Worm (Caenorhabditis elegans) whole organism, L3 larva: ENCODE measurements around the gene C01G6.4.
A peak's percentile ranks its signal among the peaks of the same experiment; 100 is the strongest.

Experiments used
- R02D3.7 ChIP-seq: fragments of 150-350 bp; optimal IDR thresholded peaks from 2 replicates; lab custom pipeline; 2014; ENCODE audit warnings: missing biosample characterization, missing genetic modification characterization
- ZK546.5 ChIP-seq: sonication (generic microtip); optimal IDR thresholded peaks from 2 replicates; lab custom pipeline; 2017; ENCODE audit warnings: missing biosample characterization, missing genetic modification characterization
- aly-2 ChIP-seq: fragments of 150-350 bp; optimal IDR thresholded peaks from 2 replicates; lab custom pipeline; 2014; ENCODE audit warnings: missing biosample characterization, missing genetic modification characterization
- ama-1 ChIP-seq: fragments of 150-350 bp; optimal IDR thresholded peaks from 2 replicates; lab custom pipeline; 2018
- ceh-16 ChIP-seq: sonication (generic microtip); optimal IDR thresholded peaks from 2 replicates; lab custom pipeline; 2017; ENCODE audit warnings: missing biosample characterization, missing genetic modification characterization
- ceh-28 ChIP-seq: fragments of 150-350 bp; optimal IDR thresholded peaks from 2 replicates; lab custom pipeline; 2014; ENCODE audit warnings: missing biosample characterization, missing genetic modification reagents, missing genetic modification characterization
- ceh-82 ChIP-seq: fragments of 150-350 bp; optimal IDR thresholded peaks from 2 replicates; lab custom pipeline; 2014; ENCODE audit warnings: missing biosample characterization, missing genetic modification characterization
- ceh-9 ChIP-seq: sonication (generic microtip); optimal IDR thresholded peaks from 2 replicates; lab custom pipeline; 2018; ENCODE audit warnings: missing biosample characterization, missing genetic modification characterization
- daf-12 ChIP-seq: fragments of 150-350 bp; optimal IDR thresholded peaks from 2 replicates; lab custom pipeline; 2014; ENCODE audit warnings: missing biosample characterization, missing genetic modification reagents, missing genetic modification characterization
- egl-27 ChIP-seq: sonication (generic microtip); optimal IDR thresholded peaks from 4 replicates; lab custom pipeline; 2017; ENCODE audit warnings: missing biosample characterization, missing genetic modification reagents, missing genetic modification characterization
- egl-5 ChIP-seq: fragments of 150-350 bp; optimal IDR thresholded peaks from 2 replicates; lab custom pipeline; 2017; ENCODE audit warnings: missing biosample characterization, missing genetic modification reagents, missing genetic modification characterization, inconsistent platforms
- elt-1 ChIP-seq: fragments of 150-350 bp; optimal IDR thresholded peaks from 2 replicates; lab custom pipeline; 2014; ENCODE audit warnings: missing biosample characterization, missing genetic modification characterization
- elt-2 ChIP-seq: sonication (generic microtip); optimal IDR thresholded peaks from 2 replicates; lab custom pipeline; 2016; ENCODE audit warnings: missing genetic modification reagents, mild to moderate bottlenecking, missing genetic modification characterization, missing compliant biosample characterization
- elt-3 ChIP-seq, 3 experiments: fragments of 150-350 bp in 1 of 3; sonication (generic microtip) in 2 of 3; optimal IDR thresholded peaks; 2 replicates in 2 of 3; 4 replicates in 1 of 3; lab custom pipeline; 2014 to 2017; ENCODE audit warnings: missing biosample characterization in 3 of 3, missing genetic modification characterization in 3 of 3
- eor-1 ChIP-seq, 2 experiments: fragments of 150-350 bp; optimal IDR thresholded peaks; 2 replicates each; lab custom pipeline; 2014 to 2018; ENCODE audit warnings: missing biosample characterization in 2 of 2, missing genetic modification characterization in 2 of 2
- fkh-10 ChIP-seq: sonication (generic microtip); optimal IDR thresholded peaks from 2 replicates; lab custom pipeline; 2017; ENCODE audit warnings: missing biosample characterization, missing genetic modification reagents, missing genetic modification characterization
- fkh-2 ChIP-seq: fragments of 150-350 bp; optimal IDR thresholded peaks from 2 replicates; lab custom pipeline; 2014; ENCODE audit warnings: missing biosample characterization, missing genetic modification reagents, missing genetic modification characterization
- fos-1 ChIP-seq: fragments of 150-350 bp; optimal IDR thresholded peaks from 2 replicates; lab custom pipeline; 2014; ENCODE audit warnings: missing biosample characterization, missing genetic modification characterization
- hmg-11 ChIP-seq: sonication (generic microtip); optimal IDR thresholded peaks from 2 replicates; lab custom pipeline; 2016; ENCODE audit warnings: missing genetic modification characterization, missing compliant biosample characterization
- jun-1 ChIP-seq: fragments of 150-350 bp; optimal IDR thresholded peaks from 2 replicates; lab custom pipeline; 2014; ENCODE audit warnings: missing biosample characterization, missing genetic modification reagents, missing genetic modification characterization
- lin-15B ChIP-seq: fragments of 150-350 bp; optimal IDR thresholded peaks from 2 replicates; lab custom pipeline; 2014; ENCODE audit warnings: missing biosample characterization, missing genetic modification characterization
- lin-39 ChIP-seq: fragments of 150-350 bp; optimal IDR thresholded peaks from 2 replicates; lab custom pipeline; 2018; ENCODE audit warnings: missing biosample characterization, missing genetic modification reagents, missing genetic modification characterization
- lsy-12 ChIP-seq: sonication (generic microtip); optimal IDR thresholded peaks from 2 replicates; lab custom pipeline; 2016; ENCODE audit warnings: mild to moderate bottlenecking, missing genetic modification characterization, missing compliant biosample characterization
- mdl-1 ChIP-seq: fragments of 150-350 bp; optimal IDR thresholded peaks from 2 replicates; lab custom pipeline; 2014; ENCODE audit warnings: missing biosample characterization, missing genetic modification characterization
- mml-1 ChIP-seq: fragments of 150-350 bp; sonication (generic microtip); optimal IDR thresholded peaks from 3 replicates; lab custom pipeline; 2014; ENCODE audit warnings: missing biosample characterization, missing genetic modification characterization
- nfya-1 ChIP-seq: sonication (generic microtip); optimal IDR thresholded peaks from 2 replicates; lab custom pipeline; 2017; ENCODE audit warnings: missing genetic modification characterization, mild to moderate bottlenecking, missing compliant biosample characterization, antibody characterized with exemption, moderate library complexity; ENCODE audit not compliant: insufficient read depth
- nhr-23 ChIP-seq: fragments of 150-350 bp; optimal IDR thresholded peaks from 2 replicates; lab custom pipeline; 2014; ENCODE audit warnings: missing biosample characterization, missing genetic modification reagents, missing genetic modification characterization
- nhr-237 ChIP-seq: fragments of 150-350 bp; optimal IDR thresholded peaks from 2 replicates; lab custom pipeline; 2014; ENCODE audit warnings: missing biosample characterization, missing genetic modification characterization
- nhr-25 ChIP-seq: sonication (generic microtip); optimal IDR thresholded peaks from 2 replicates; lab custom pipeline; 2017; ENCODE audit warnings: missing biosample characterization, missing genetic modification characterization
- nhr-28 ChIP-seq: fragments of 150-350 bp; optimal IDR thresholded peaks from 2 replicates; lab custom pipeline; 2014; ENCODE audit warnings: missing biosample characterization, missing genetic modification characterization
- nhr-43 ChIP-seq: sonication (generic microtip); optimal IDR thresholded peaks from 2 replicates; lab custom pipeline; 2016; ENCODE audit warnings: mild to moderate bottlenecking, missing genetic modification characterization, missing compliant biosample characterization; ENCODE audit not compliant: poor library complexity, severe bottlenecking
- nhr-67 ChIP-seq: fragments of 150-350 bp; optimal IDR thresholded peaks from 2 replicates; lab custom pipeline; 2014; ENCODE audit warnings: missing biosample characterization, missing genetic modification characterization
- nhr-76 ChIP-seq: fragments of 150-350 bp; sonication (generic microtip); optimal IDR thresholded peaks from 5 replicates; lab custom pipeline; 2014; ENCODE audit warnings: missing biosample characterization, missing genetic modification characterization
- pha-4 ChIP-seq: fragments of 150-350 bp; optimal IDR thresholded peaks from 2 replicates; lab custom pipeline; 2014; ENCODE audit warnings: missing biosample characterization, missing genetic modification reagents, missing genetic modification characterization
- pqm-1 ChIP-seq: fragments of 150-350 bp; optimal IDR thresholded peaks from 2 replicates; lab custom pipeline; 2017; ENCODE audit warnings: missing biosample characterization, missing genetic modification characterization, inconsistent platforms
- sea-2 ChIP-seq: fragments of 150-350 bp; sonication (generic microtip); optimal IDR thresholded peaks from 4 replicates; lab custom pipeline; 2014; ENCODE audit warnings: missing biosample characterization, missing genetic modification reagents, missing genetic modification characterization
- skn-1 ChIP-seq: fragments of 150-350 bp; optimal IDR thresholded peaks from 2 replicates; lab custom pipeline; 2014; ENCODE audit warnings: missing biosample characterization, missing genetic modification characterization
- snpc-4 ChIP-seq: fragments of 150-350 bp; optimal IDR thresholded peaks from 2 replicates; lab custom pipeline; 2014; ENCODE audit warnings: missing biosample characterization, missing genetic modification characterization
- tbx-2 ChIP-seq: sonication (generic microtip); optimal IDR thresholded peaks from 2 replicates; lab custom pipeline; 2016; ENCODE audit warnings: mild to moderate bottlenecking, missing genetic modification characterization, missing compliant biosample characterization
- unc-39 ChIP-seq: sonication (generic microtip); optimal IDR thresholded peaks from 4 replicates; lab custom pipeline; 2017; ENCODE audit warnings: missing biosample characterization, missing genetic modification characterization
- unc-62 ChIP-seq: fragments of 150-350 bp; sonication (generic microtip); optimal IDR thresholded peaks from 4 replicates; lab custom pipeline; 2014; ENCODE audit warnings: missing biosample characterization, missing genetic modification reagents, missing genetic modification characterization
- zag-1 ChIP-seq: fragments of 150-350 bp; optimal IDR thresholded peaks from 2 replicates; lab custom pipeline; 2014; ENCODE audit warnings: missing biosample characterization, missing genetic modification characterization
- ztf-11 ChIP-seq: fragments of 150-350 bp; optimal IDR thresholded peaks from 2 replicates; lab custom pipeline; 2014; ENCODE audit warnings: missing biosample characterization, missing genetic modification characterization

Gene C01G6.4

ce11 chrII:9251529-9251928, 21.3 kb downstream of the C01G6.4 start:
- no peak for TF ChIP-seq mdl-1
- no peak for TF ChIP-seq ceh-28
- TF ChIP-seq nhr-23, result no peak
- no peak for TF ChIP-seq lsy-12 (tag; lab: Kevin White, UChicago)
- no peak for TF ChIP-seq unc-39 (tag; lab: Kevin White, UChicago)
- TF ChIP-seq nhr-25, result peak; percentile 19
- TF ChIP-seq fos-1 (tag; lab: Kevin White, UChicago), result no peak

- TF ChIP-seq pha-4 (no peak), eor-1 (tag; optimal IDR thresholded peaks at IDR 0.05; lab: Kevin White, UChicago) (no peak), elt-1 (tag; lab: Kevin White, UChicago) (no peak), egl-27 (tag; lab: Kevin White, UChicago) (no peak), pqm-1 (tag; lab: Kevin White, UChicago) (no peak), lin-39 (tag; lab: Kevin White, UChicago) (no peak), ceh-28 (no peak), elt-2 (tag; lab: Kevin White, UChicago) (no peak), jun-1 (tag; lab: Kevin White, UChicago) (no peak), fkh-10 (GFP tag; lab: Kevin White, UChicago) (no peak), tbx-2 (tag; lab: Kevin White, UChicago) (no peak), snpc-4 (tag; lab: Kevin White, UChicago) (no peak), fkh-2 (tag; lab: Kevin White, UChicago) (no peak), nhr-25 (no peak), mml-1 (tag; lab: Kevin White, UChicago) (no peak), zag-1 (no peak)
- TF ChIP-seq, all 47 proteins: peak for 0
Measured at ce11 chrII:9250422-9250821, 22.4 kb downstream of the C01G6.4 start, which contains the start of gene T26C5.4. T26C5.4 (minus strand) TSS chrII:9250522.

- TF ChIP-seq mdl-1 (no peak), nhr-23 (no peak), nhr-28 (tag; lab: Kevin White, UChicago) (no peak)
Measured at ce11 chrII:9246648-9247047, 26.2 kb downstream of the C01G6.4 start, which contains the start of gene T26C5.5. T26C5.5 (minus strand) TSS chrII:9246748.

- TF ChIP-seq nhr-25, result no peak
- TF ChIP-seq egl-27 (tag; lab: Kevin White, UChicago), result no peak
- TF ChIP-seq unc-39 (tag; lab: Kevin White, UChicago), result no peak
- TF ChIP-seq skn-1 (tag; lab: Kevin White, UChicago), result no peak
- no peak for TF ChIP-seq egl-5 (tag; lab: Kevin White, UChicago)
- TF ChIP-seq mdl-1, result no peak
- TF ChIP-seq pha-4, result peak; percentile 94
- TF ChIP-seq daf-12 (tag; lab: Kevin White, UChicago), result no peak
- TF ChIP-seq eor-1 (tag; optimal IDR thresholded peaks at IDR 0.05; lab: Kevin White, UChicago), result no peak
- peak; percentile 14 for TF ChIP-seq elt-2 (tag; lab: Kevin White, UChicago)
- TF ChIP-seq fkh-2 (tag; lab: Kevin White, UChicago), result no peak
- TF ChIP-seq unc-62 (GFP tag; lab: Kevin White, UChicago), result no peak
- TF ChIP-seq nhr-76, result no peak
- TF ChIP-seq ceh-82, result no peak
- TF ChIP-seq sea-2 (GFP tag; lab: Kevin White, UChicago), result no peak
- no peak for TF ChIP-seq elt-3 (tag; optimal IDR thresholded peaks at IDR 0.05; lab: Kevin White, UChicago)
- TF ChIP-seq ztf-11 (tag; lab: Kevin White, UChicago), result no peak
- TF ChIP-seq nhr-237 (tag; lab: Kevin White, UChicago), result no peak
- peak; percentile 17 for TF ChIP-seq hmg-11
- no peak for TF ChIP-seq nhr-43 (tag; lab: Kevin White, UChicago)
- TF ChIP-seq elt-1 (tag; lab: Kevin White, UChicago), result no peak
- TF ChIP-seq ama-1, result peak; percentile 24
- no peak for TF ChIP-seq fkh-10 (GFP tag; lab: Kevin White, UChicago)
- no peak for TF ChIP-seq jun-1 (tag; lab: Kevin White, UChicago)
- no peak for TF ChIP-seq lin-39 (tag; lab: Kevin White, UChicago)
- no peak for TF ChIP-seq nhr-67 (tag; lab: Kevin White, UChicago)
- no peak for TF ChIP-seq zag-1
- TF ChIP-seq aly-2 (tag; lab: Kevin White, UChicago), result no peak
- no peak for TF ChIP-seq ceh-9 (tag; lab: Kevin White, UChicago)
- TF ChIP-seq mml-1 (tag; lab: Kevin White, UChicago), result no peak
- TF ChIP-seq tbx-2 (tag; lab: Kevin White, UChicago), result no peak
- TF ChIP-seq R02D3.7, result peak; percentile 94
- peak; percentile 42 for TF ChIP-seq lin-15B (tag; lab: Kevin White, UChicago)
- peak; percentile 54 for TF ChIP-seq nfya-1 (tag; lab: Kevin White, UChicago)
- no peak for TF ChIP-seq fos-1 (tag; lab: Kevin White, UChicago)
- no peak for TF ChIP-seq lsy-12 (tag; lab: Kevin White, UChicago)
- no peak for TF ChIP-seq pqm-1 (tag; lab: Kevin White, UChicago)
- no peak for TF ChIP-seq ceh-16
- no peak for TF ChIP-seq ZK546.5 (tag; lab: Kevin White, UChicago)
- no peak for TF ChIP-seq ceh-28
Measured at ce11 chrII:9242804-9243203, 30.0 kb downstream of the C01G6.4 start.
